Fruit fly (Drosophila melanogaster) Kc167 (cell line): Measurements from ENCODE around the gene Drs.

Source experiments
- Sin3A ChIP-seq: fragments of >200 bp; optimal IDR thresholded peaks from 2 replicates; lab custom pipeline; 2018; ENCODE audit warnings: missing external identifiers
- psq ChIP-seq: fragments of >200 bp; optimal IDR thresholded peaks from 2 replicates; lab custom pipeline; 2017; ENCODE audit warnings: missing external identifiers

DNA sequence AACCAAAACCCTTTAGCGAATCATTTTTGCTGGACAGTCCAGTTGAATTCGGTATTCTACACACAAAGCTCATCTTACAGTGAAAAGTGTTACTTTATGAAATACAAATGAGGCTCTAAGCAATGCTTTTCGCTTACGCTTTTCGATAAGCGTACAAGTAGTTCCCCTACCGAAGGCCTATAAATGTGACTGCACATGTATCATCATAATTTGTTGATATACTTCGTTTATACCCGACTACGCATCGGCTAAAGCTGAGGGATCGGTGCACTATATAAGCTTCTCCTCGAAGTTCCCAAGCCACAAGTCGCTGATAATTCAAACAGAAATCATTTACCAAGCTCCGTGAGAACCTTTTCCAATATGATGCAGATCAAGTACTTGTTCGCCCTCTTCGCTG, at the start of gene Drs:
- TF ChIP-seq psq (lab: Kevin White, UChicago) = no peak
- TF ChIP-seq Sin3A (lab: Kevin White, UChicago) = no peak
